Worm (Caenorhabditis elegans): ENCODE results near the gene F56B3.11.
A peak's percentile ranks its signal among the peaks of the same experiment; 100 is the strongest.

F56B3.11 gene

DNA sequence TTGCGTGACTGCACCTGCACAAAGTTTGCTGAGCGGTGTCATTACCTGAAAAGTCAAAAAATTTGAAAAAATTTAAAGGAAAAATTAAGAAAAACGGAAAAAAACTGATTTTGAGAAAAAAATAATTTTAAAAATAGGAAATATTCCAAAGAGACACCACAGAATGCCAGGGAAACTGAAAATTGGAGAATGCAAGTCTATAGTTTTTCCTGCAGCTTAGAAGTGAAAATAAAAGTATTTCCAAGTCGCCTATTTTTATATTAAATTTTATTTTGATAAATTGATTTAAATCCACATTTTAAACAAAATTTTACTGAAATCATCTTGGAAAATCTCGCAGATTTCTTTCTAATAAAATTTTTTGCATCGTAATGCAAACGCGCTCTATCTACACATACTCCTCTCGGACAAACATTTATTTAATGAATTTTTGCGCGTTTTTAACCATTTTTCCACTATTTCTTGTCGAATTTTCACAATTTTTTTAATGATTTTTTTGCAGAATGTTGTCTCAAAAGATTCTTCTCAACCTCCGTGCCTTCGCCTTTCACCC is at the start of gene F56B3.11, which contains the start of gene ech-5:
Gene F56B3.11 (minus strand): TSS at position 51 of the 553 bp plus-strand sequence.
Gene ech-5 (plus strand): TSS at position 503 of the 553 bp plus-strand sequence.
- TF ChIP-seq K11D2.4 (GFP tag; IDR thresholded peaks at IDR 0.05) (no peak), efl-1 (GFP tag; optimal IDR thresholded peaks at IDR 0.05) (peak; percentile 14), K12H6.12 (tag; optimal IDR thresholded peaks at IDR 0.05) (peak; percentile 76), ekl-4 (GFP tag; IDR thresholded peaks at IDR 0.05) (no peak), ztf-25 (GFP tag; IDR thresholded peaks at IDR 0.05) (no peak), snpc-1.1 (tag; optimal IDR thresholded peaks at IDR 0.05; ENCODE audit: insufficient read depth) (no peak), gei-17 (GFP tag; optimal IDR thresholded peaks at IDR 0.05) (no peak), mes-4 (tag; optimal IDR thresholded peaks at IDR 0.05) (no peak), dox-1 (GFP tag; IDR thresholded peaks at IDR 0.05) (peak; percentile 52; the same call in 1 of the 2 replicates), unc-130 (GFP tag; optimal IDR thresholded peaks at IDR 0.05) (peak; percentile 84), rec-8 (tag; optimal IDR thresholded peaks at IDR 0.05) (peak in 1 of 2 experiments; percentile 13), attf-5 (GFP tag; optimal IDR thresholded peaks at IDR 0.05) (peak; percentile 80), Y56A3A.18 (GFP tag; IDR thresholded peaks at IDR 0.05) (no peak), ceh-27 (GFP tag; optimal IDR thresholded peaks at IDR 0.05) (peak; percentile 22), ztf-18 (tag; optimal IDR thresholded peaks at IDR 0.05) (peak; percentile 2), nfya-1 (tag; optimal IDR thresholded peaks at IDR 0.05; ENCODE audit: borderline replicate concordance, insufficient read depth) (no peak), C17E4.6 (GFP tag; IDR thresholded peaks at IDR 0.05) (no peak), dpff-1 (tag; optimal IDR thresholded peaks at IDR 0.05) (no peak), ztf-26 (tag; optimal IDR thresholded peaks at IDR 0.05) (peak; percentile 35), ceh-100 (GFP tag; IDR thresholded peaks at IDR 0.05) (peak; percentile 95), hmg-1.2 (GFP tag; IDR thresholded peaks at IDR 0.05) (peak; percentile 47), lsl-1 (GFP tag; optimal IDR thresholded peaks at IDR 0.05) (peak; percentile 54), cebp-1 (GFP tag; IDR thresholded peaks at IDR 0.05) (no peak), cebp-1 (tag; optimal IDR thresholded peaks at IDR 0.05) (peak; percentile 52), athp-1 (tag; optimal IDR thresholded peaks at IDR 0.05) (peak; percentile 12), chd-7 (tag; optimal IDR thresholded peaks at IDR 0.05) (no peak), egrh-3 (GFP tag; IDR thresholded peaks at IDR 0.05) (peak; percentile 25; the same call in 1 of the 2 replicates), T26A5.8 (tag; optimal IDR thresholded peaks at IDR 0.05) (no peak), ceh-79 (tag; optimal IDR thresholded peaks at IDR 0.05) (no peak), madf-10 (tag; optimal IDR thresholded peaks at IDR 0.05) (peak; percentile 68), tlf-1 (GFP tag; optimal IDR thresholded peaks at IDR 0.05) (peak; percentile 9), snpc-1.3 (tag; optimal IDR thresholded peaks at IDR 0.05; ENCODE audit: insufficient read depth) (peak; percentile 24), ccch-3 (GFP tag; optimal IDR thresholded peaks at IDR 0.05) (peak; percentile 77), him-1 (tag; optimal IDR thresholded peaks at IDR 0.05) (peak; percentile 28), Y53F4B.3 (GFP tag; IDR thresholded peaks at IDR 0.05) (no peak), B0261.1 (tag; optimal IDR thresholded peaks at IDR 0.05) (no peak), snpc-3.4 (tag; optimal IDR thresholded peaks at IDR 0.05) (no peak), F23B12.7 (tag; optimal IDR thresholded peaks at IDR 0.05; ENCODE audit: insufficient read depth) (no peak), T07F8.4 (tag; optimal IDR thresholded peaks at IDR 0.05) (no peak), lin-54 (GFP tag; optimal IDR thresholded peaks at IDR 0.05) (peak; percentile 28), madf-6 (GFP tag; IDR thresholded peaks at IDR 0.05) (no peak), mcd-1 (GFP tag; IDR thresholded peaks at IDR 0.05) (peak; percentile 94), mxl-1 (tag; optimal IDR thresholded peaks at IDR 0.05) (no peak), aptf-2 (GFP tag; conservative IDR thresholded peaks at IDR 0.05) (0 out of 2 replicates have a peak, but pooled peaks have one; percentile 25), fkh-3 (tag; optimal IDR thresholded peaks at IDR 0.05) (no peak), ets-4 (GFP tag; optimal IDR thresholded peaks at IDR 0.05) (no peak), madf-3 (GFP tag; IDR thresholded peaks at IDR 0.05) (no peak), pbrm-1 (GFP tag; IDR thresholded peaks at IDR 0.05) (peak; percentile 33; the same call in 1 of the 2 replicates)
